Worm (Caenorhabditis elegans): ENCODE measurements around the gene gld-3.

gld-3 gene

DNA sequence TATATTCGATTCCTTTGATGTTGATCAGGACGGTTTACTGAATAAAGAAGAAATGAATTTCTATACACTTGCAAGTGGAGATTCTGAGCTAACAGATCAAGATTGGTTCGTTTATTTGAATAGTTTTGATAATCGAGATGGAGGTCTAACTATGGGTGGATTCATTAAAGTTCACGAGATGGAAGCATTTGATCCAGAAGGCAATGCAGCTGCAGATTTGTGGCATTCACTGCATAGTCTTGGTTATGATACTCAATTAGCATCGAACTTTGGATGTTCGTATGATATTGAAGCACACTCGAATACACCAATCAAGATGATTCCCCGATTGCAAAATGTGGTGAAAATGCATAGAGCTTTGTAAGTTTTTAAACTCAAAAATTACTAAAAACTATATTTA is 36.5 kb upstream of the gld-3 start:
- TF ChIP-seq ceh-32 (tag; optimal IDR thresholded peaks at IDR 0.05; ENCODE audit: poor library complexity) (no peak), ZK337.2 (GFP tag; IDR thresholded peaks at IDR 0.05) (no peak), dmd-8 (GFP tag; IDR thresholded peaks at IDR 0.05) (no peak)

DNA sequence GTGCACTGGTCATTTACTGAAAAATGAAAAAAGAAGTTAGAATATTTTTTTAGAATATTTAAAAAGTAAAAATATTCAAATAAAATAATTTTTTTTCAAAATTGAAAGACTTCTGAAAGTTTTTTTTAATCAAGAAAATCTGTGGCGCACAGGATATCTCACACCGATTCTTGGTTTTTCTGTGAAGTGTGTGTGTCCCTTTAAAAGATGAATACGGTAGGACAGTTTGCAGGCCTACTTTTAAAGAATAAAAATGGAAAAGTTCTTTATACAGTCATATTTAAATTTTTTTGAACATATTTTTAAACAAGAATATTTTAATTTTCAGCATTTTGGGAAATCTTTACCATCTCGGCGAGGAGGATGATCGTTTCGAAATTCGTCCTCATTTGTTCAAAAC is 33.9 kb upstream of the gld-3 start, which contains the start of gene mct-5:
Gene mct-5 (minus strand): TSS at position 16 of the 400 bp plus-strand sequence.
- TF ChIP-seq pha-4 (GFP tag; IDR thresholded peaks at IDR 0.05), result no peak
- no peak for TF ChIP-seq pha-4 (tag; optimal IDR thresholded peaks at IDR 0.05)
- TF ChIP-seq ceh-20 (GFP tag; IDR thresholded peaks at IDR 0.05), result no peak
- no peak for TF ChIP-seq lsy-2 (tag; optimal IDR thresholded peaks at IDR 0.05)
- TF ChIP-seq rbr-2 (tag; optimal IDR thresholded peaks at IDR 0.05), result no peak
- no peak for TF ChIP-seq lin-1 (GFP tag; IDR thresholded peaks at IDR 0.05)
- no peak for TF ChIP-seq nhr-237 (tag; optimal IDR thresholded peaks at IDR 0.05)
- TF ChIP-seq ztf-7 (tag; optimal IDR thresholded peaks at IDR 0.05), result no peak
- TF ChIP-seq tra-1 (GFP tag; IDR thresholded peaks at IDR 0.05), result no peak
- no peak for TF ChIP-seq aly-2 (tag; optimal IDR thresholded peaks at IDR 0.05)
- no peak for TF ChIP-seq nhr-6 (tag; optimal IDR thresholded peaks at IDR 0.05)
- TF ChIP-seq ces-1 (GFP tag; optimal IDR thresholded peaks at IDR 0.05), result no peak

DNA sequence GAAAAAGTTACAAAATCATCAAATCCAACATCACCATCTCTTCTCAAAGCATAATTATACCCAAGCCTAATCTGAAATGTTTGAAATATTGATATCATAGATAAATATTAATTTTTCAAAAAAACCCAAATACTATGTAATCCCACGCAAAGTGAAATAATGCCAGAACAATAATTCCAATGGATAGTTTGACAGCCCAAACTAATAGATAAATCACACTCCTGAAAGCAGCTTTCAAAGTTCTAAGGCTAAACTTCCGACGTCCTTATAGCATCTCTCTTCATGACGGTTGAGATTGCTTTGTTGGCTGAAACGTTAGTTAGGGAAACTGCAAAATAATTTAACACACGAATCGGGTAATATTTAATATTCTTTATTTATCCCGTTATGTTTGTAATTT is 33.2 kb upstream of the gld-3 start:
- TF ChIP-seq lin-29 (GFP tag; IDR thresholded peaks at IDR 0.05) (no peak), ceh-32 (tag; optimal IDR thresholded peaks at IDR 0.05; ENCODE audit: poor library complexity) (no peak), ztf-7 (tag; optimal IDR thresholded peaks at IDR 0.05) (no peak), snpc-1.2 (GFP tag; IDR thresholded peaks at IDR 0.05) (no peak), hlh-11 (tag; optimal IDR thresholded peaks at IDR 0.05) (no peak), mep-1 (tag; optimal IDR thresholded peaks at IDR 0.05) (no peak), nhr-76 (tag; optimal IDR thresholded peaks at IDR 0.05) (no peak), T20F7.1 (GFP tag; optimal IDR thresholded peaks at IDR 0.05) (peak; percentile 38), unc-62 (GFP tag; optimal IDR thresholded peaks at IDR 0.05 in 1 of 2) (peak in 1 of 2 experiments; percentile 96), unc-62 (tag; optimal IDR thresholded peaks at IDR 0.05) (no peak), zip-2 (tag; optimal IDR thresholded peaks at IDR 0.05) (no peak), nhr-25 (tag; optimal IDR thresholded peaks at IDR 0.05; ENCODE audit: borderline replicate concordance, insufficient read depth) (no peak), pha-4 (GFP tag; IDR thresholded peaks at IDR 0.05) (no peak), pha-4 (tag; optimal IDR thresholded peaks at IDR 0.05) (no peak), unc-130 (GFP tag; optimal IDR thresholded peaks at IDR 0.05) (no peak), lir-3 (tag; optimal IDR thresholded peaks at IDR 0.05) (no peak), jun-1 (tag; optimal IDR thresholded peaks at IDR 0.05) (no peak), T26A8.4 (GFP tag; IDR thresholded peaks at IDR 0.05) (no peak), lin-39 (tag; optimal IDR thresholded peaks at IDR 0.05) (no peak), mxl-2 (GFP tag; conservative IDR thresholded peaks at IDR 0.05) (no peak), Y5F2A.4 (GFP tag; optimal IDR thresholded peaks at IDR 0.05) (no peak), ZK546.5 (tag; optimal IDR thresholded peaks at IDR 0.05) (no peak), dpl-1 (GFP tag; optimal IDR thresholded peaks at IDR 0.05) (no peak), nhr-102 (tag; optimal IDR thresholded peaks at IDR 0.05) (no peak), lsy-2 (tag; optimal IDR thresholded peaks at IDR 0.05) (peak in 1 of 2 experiments; percentile 10), fos-1 (tag; optimal IDR thresholded peaks at IDR 0.05) (no peak), zfp-3 (GFP tag; conservative IDR thresholded peaks at IDR 0.05) (peak; percentile 74; the same call in 1 of the 2 replicates), Y48G9A.11 (GFP tag; IDR thresholded peaks at IDR 0.05) (no peak), F37D6.2 (tag; optimal IDR thresholded peaks at IDR 0.05) (no peak), Y105C5A.15 (GFP tag; IDR thresholded peaks at IDR 0.05) (no peak), attf-4 (tag; optimal IDR thresholded peaks at IDR 0.05) (no peak), lin-13 (GFP tag; optimal IDR thresholded peaks at IDR 0.05) (no peak), madf-5 (GFP tag; IDR thresholded peaks at IDR 0.05) (0 out of 4 replicates have a peak, but pooled peaks of 1 of the 2 experiments have one; percentile 3), hif-1 (tag; optimal IDR thresholded peaks at IDR 0.05) (peak in 1 of 2 experiments; percentile 31), ctbp-1 (GFP tag; IDR thresholded peaks at IDR 0.05) (no peak), ama-1 (optimal IDR thresholded peaks at IDR 0.05) (peak; percentile 63)

Data from whole organism, L4 larva.